Worm (Caenorhabditis elegans) whole organism, L1 larva: ENCODE data around the gene Y75B12B.10.
"Not testable (repeated sequence)": the region's sequence is repeated elsewhere in the genome, so short reads cannot be mapped to it uniquely, and the experiment has no call there.

Experiments
- egl-13 ChIP-seq: sonication (generic microtip); optimal IDR thresholded peaks from 2 replicates; lab custom pipeline; 2016; ENCODE audit warnings: missing genotype, missing genetic modification reagents, missing genetic modification characterization, missing compliant biosample characterization
- fos-1 ChIP-seq: fragments of 150-350 bp; optimal IDR thresholded peaks from 2 replicates; lab custom pipeline; 2014; ENCODE audit warnings: missing biosample characterization, missing genetic modification characterization
- lin-15B ChIP-seq: fragments of 150-350 bp; sonication (generic microtip); optimal IDR thresholded peaks from 3 replicates; lab custom pipeline; 2014; ENCODE audit warnings: missing biosample characterization, missing genetic modification characterization
- mdl-1 ChIP-seq, 2 experiments: fragments of 150-350 bp; optimal IDR thresholded peaks; 2 replicates each; lab custom pipeline; 2014 to 2017; ENCODE audit warnings: missing biosample characterization in 2 of 2, missing genetic modification characterization in 2 of 2, inconsistent platforms in 1 of 2
- nhr-47 ChIP-seq: sonication (generic microtip); optimal IDR thresholded peaks from 2 replicates; lab custom pipeline; 2016; ENCODE audit warnings: mild to moderate bottlenecking, missing genetic modification characterization, moderate library complexity, missing compliant biosample characterization
- rnt-1 ChIP-seq: sonication (generic microtip); optimal IDR thresholded peaks from 2 replicates; lab custom pipeline; 2016; ENCODE audit warnings: mild to moderate bottlenecking, missing genetic modification characterization, moderate library complexity, missing compliant biosample characterization
- tbx-2 ChIP-seq: sonication (generic microtip); optimal IDR thresholded peaks from 2 replicates; lab custom pipeline; 2016; ENCODE audit warnings: missing genetic modification characterization, missing compliant biosample characterization

DNA sequence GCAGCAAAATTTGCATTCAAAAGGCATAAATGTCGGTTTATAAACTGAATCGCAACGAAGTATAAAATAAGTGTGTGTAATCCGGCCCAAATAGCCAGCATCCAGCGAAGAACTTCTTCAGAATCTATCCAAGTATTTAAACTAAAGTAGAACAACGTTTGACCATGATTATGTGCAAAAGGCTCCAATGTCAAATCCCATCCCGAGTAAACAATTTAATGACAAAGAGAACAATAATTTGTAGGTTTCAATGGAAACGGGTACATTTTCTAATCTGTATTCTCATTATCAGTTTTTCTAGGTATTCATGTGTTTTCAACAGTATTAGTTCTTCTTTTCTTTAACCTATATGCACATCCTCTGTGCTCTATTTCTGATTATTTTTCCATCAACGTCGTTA, 7.8 kb downstream of the Y75B12B.10 start, which contains the start of gene C41G6.12:
- not testable (repeated sequence) for TF ChIP-seq fos-1 (tag; lab: Kevin White, UChicago); nhr-47 (tag; lab: Kevin White, UChicago); tbx-2 (tag; lab: Kevin White, UChicago); mdl-1 (tag; optimal IDR thresholded peaks at IDR 0.05; lab: Kevin White, UChicago); egl-13; lin-15B (tag; lab: Kevin White, UChicago); rnt-1 (tag; lab: Kevin White, UChicago)
